Worm (Caenorhabditis elegans): ENCODE results near the gene deg-1.

DNA sequence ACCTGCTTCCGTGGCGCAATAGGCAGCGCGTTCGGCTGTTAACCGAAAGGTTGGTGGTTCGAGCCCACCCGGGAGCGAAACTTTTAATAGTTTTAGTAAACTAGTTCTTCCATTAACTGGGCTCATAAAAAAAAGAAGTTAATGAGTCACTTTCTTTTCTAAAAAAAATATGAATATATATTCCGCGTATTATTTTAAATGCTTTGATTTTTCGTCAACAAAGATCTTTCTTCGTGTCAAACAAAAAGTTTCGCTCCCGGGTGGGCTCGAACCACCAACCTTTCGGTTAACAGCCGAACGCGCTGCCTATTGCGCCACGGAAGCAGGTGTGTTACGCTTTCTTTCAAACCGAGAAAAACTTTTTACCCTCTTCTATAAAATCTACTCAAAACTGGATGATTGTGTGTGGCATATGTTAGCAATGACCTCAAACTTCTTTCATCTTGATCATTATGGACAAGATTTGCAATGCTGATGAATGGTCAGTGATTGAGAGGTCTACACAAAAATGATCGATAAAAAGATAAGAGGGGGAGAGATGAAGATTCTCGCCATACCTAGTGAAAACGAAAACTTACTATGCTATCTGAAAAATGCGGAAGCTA is 20.9 kb downstream of the deg-1 start:
- TF ChIP-seq ztf-11 (tag; optimal IDR thresholded peaks at IDR 0.05), result no peak
- peak; percentile 57 for TF ChIP-seq mes-2 (tag; optimal IDR thresholded peaks at IDR 0.05; ENCODE audit: poor library complexity, severe bottlenecking)
- no peak for TF ChIP-seq R02D3.7 (tag; optimal IDR thresholded peaks at IDR 0.05)
